Worm (Caenorhabditis elegans) whole organism, mixed stage, embryonic: Measurements from ENCODE around the gene ZK354.6.

Source experiments
- drap-1 ChIP-seq: fragments of 200-800 bp; sonication (Bioruptor generic); optimal IDR thresholded peaks from 3 replicates; lab custom pipeline; 2018; ENCODE audit warnings: mild to moderate bottlenecking, missing genetic modification characterization, missing compliant biosample characterization
- elt-1 ChIP-seq: sonication (generic microtip); optimal IDR thresholded peaks from 2 replicates; lab custom pipeline; 2017; ENCODE audit warnings: missing genetic modification characterization, mild to moderate bottlenecking, missing compliant biosample characterization, antibody characterized with exemption, moderate library complexity, borderline replicate concordance; ENCODE audit not compliant: insufficient read depth
- ham-2 ChIP-seq: fragments of 200-800 bp; sonication (Bioruptor generic); optimal IDR thresholded peaks from 2 replicates; lab custom pipeline; 2018; ENCODE audit warnings: mild to moderate bottlenecking, missing genetic modification characterization, missing compliant biosample characterization
- lin-13 ChIP-seq: fragments of 150-350 bp; optimal IDR thresholded peaks from 2 replicates; lab custom pipeline; 2014; ENCODE audit warnings: missing biosample characterization, missing genetic modification characterization
- nhr-12 ChIP-seq: fragments of 150-350 bp; optimal IDR thresholded peaks from 2 replicates; lab custom pipeline; 2014; ENCODE audit warnings: missing biosample characterization, missing genetic modification characterization
- sptf-1 ChIP-seq: sonication (generic microtip); optimal IDR thresholded peaks from 2 replicates; lab custom pipeline; 2017; ENCODE audit warnings: mild to moderate bottlenecking, missing genetic modification characterization, moderate library complexity, missing compliant biosample characterization

DNA sequence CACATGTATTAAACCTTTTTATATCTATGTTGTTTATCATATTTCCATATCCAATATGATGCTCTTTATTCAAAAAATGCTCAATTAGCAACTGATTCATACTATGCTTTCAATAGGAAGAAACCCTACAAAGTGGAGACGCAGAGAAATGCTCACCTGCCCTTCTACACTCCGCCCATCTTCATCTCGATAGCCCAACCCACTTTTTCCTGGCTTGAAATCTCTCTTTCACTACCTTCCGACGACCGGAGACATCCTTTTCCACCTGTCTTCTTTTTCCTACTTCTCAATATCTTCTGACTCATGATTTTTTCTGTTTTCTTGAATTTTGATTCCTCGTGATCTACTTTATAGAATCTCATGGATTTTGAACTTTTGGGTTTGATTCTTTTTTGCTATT lies 8.4 kb downstream of the ZK354.6 start:
- TF ChIP-seq lin-13 (tag; lab: Kevin White, UChicago), result no peak
- no peak for TF ChIP-seq elt-1
- TF ChIP-seq drap-1 (GFP tag; lab: Kevin White, UChicago), result no peak
- TF ChIP-seq nhr-12 (tag; lab: Kevin White, UChicago), result no peak
- no peak for TF ChIP-seq sptf-1 (tag; lab: Kevin White, UChicago)
- TF ChIP-seq ham-2 (GFP tag; lab: Kevin White, UChicago), result no peak
